Worm (Caenorhabditis elegans) whole organism, L4 larva: Measurements from ENCODE around the gene F10C2.4.
"Not testable (repeated sequence)": the region's sequence is repeated elsewhere in the genome, so short reads cannot be mapped to it uniquely, and the experiment has no call there.

ENCODE experiments used
- ZK546.5 ChIP-seq, 2 experiments: sonication (generic microtip); optimal IDR thresholded peaks; 2 replicates each; lab custom pipeline; 2017; ENCODE audit warnings: missing biosample characterization in 2 of 2, missing genetic modification characterization in 2 of 2
- aly-2 ChIP-seq: sonication (generic microtip); optimal IDR thresholded peaks from 2 replicates; lab custom pipeline; 2018; ENCODE audit warnings: missing biosample characterization, missing genetic modification characterization
- hlh-11 ChIP-seq: fragments of 200-800 bp; sonication (Bioruptor generic); optimal IDR thresholded peaks from 2 replicates; lab custom pipeline; 2018; ENCODE audit warnings: mild to moderate bottlenecking, missing genetic modification characterization, missing compliant biosample characterization
- nhr-11 ChIP-seq: fragments of 150-350 bp; optimal IDR thresholded peaks from 2 replicates; lab custom pipeline; 2014; ENCODE audit warnings: missing biosample characterization, missing genetic modification characterization
- nhr-42 ChIP-seq: fragments of 200-800 bp; sonication (Bioruptor generic); IDR thresholded peaks from 2 replicates; pipeline ENCODE4 v1.3.6; 2022; ENCODE audit warnings: missing genetic modification characterization, missing compliant biosample characterization
- nhr-48 ChIP-seq: sonication (generic microtip); optimal IDR thresholded peaks from 2 replicates; lab custom pipeline; 2016; ENCODE audit warnings: mild to moderate bottlenecking, missing genetic modification characterization, missing compliant biosample characterization
- rbr-2 ChIP-seq: sonication (generic microtip); optimal IDR thresholded peaks from 2 replicates; lab custom pipeline; 2016; ENCODE audit warnings: missing genotype, missing genetic modification characterization, missing compliant biosample characterization
- saeg-2 ChIP-seq: fragments of 200-800 bp; sonication (Bioruptor generic); IDR thresholded peaks from 2 replicates; pipeline ENCODE4 v1.3.6; 2022; ENCODE audit warnings: missing genetic modification reagents, missing genetic modification characterization, missing compliant biosample characterization
- unc-39 ChIP-seq: sonication (generic microtip); optimal IDR thresholded peaks from 2 replicates; lab custom pipeline; 2017; ENCODE audit warnings: missing biosample characterization, missing genetic modification characterization

ce11 chrV:12020026-12020425 lies 21.3 kb upstream of the F10C2.4 start, which contains the start of gene F10C2.3:
- not testable (repeated sequence) for TF ChIP-seq nhr-11 (tag; lab: Kevin White, UChicago); ZK546.5 (tag; optimal IDR thresholded peaks at IDR 0.05; lab: Kevin White, UChicago); nhr-48 (tag; lab: Kevin White, UChicago); rbr-2 (tag; lab: Kevin White, UChicago); unc-39 (tag; lab: Kevin White, UChicago); nhr-42 (GFP tag; lab: Robert Waterston, UW); saeg-2 (GFP tag; lab: Robert Waterston, UW); hlh-11; aly-2 (tag; lab: Kevin White, UChicago)
